Worm (Caenorhabditis elegans): ENCODE data around the gene ZK596.3.

ce11 chrIV:10898160-10898559 lies 6.0 kb downstream of the ZK596.3 start:
- TF ChIP-seq him-1 (tag; optimal IDR thresholded peaks at IDR 0.05) (no peak), dao-5 (tag; optimal IDR thresholded peaks at IDR 0.05) (no peak)
